Fruit fly (Drosophila melanogaster) whole organism, prepupa: Measurements from ENCODE around the gene obst-G.

Experiments
- CG31627 ChIP-seq: fragments of 200-800 bp; sonication (Bioruptor generic); optimal IDR thresholded peaks from 3 replicates; lab custom pipeline; 2016; ENCODE audit warnings: missing biosample characterization, missing genetic modification characterization
- CG4318 ChIP-seq: fragments of 200-800 bp; sonication (Bioruptor generic); optimal IDR thresholded peaks from 3 replicates; lab custom pipeline; 2017; ENCODE audit warnings: missing biosample characterization, mild to moderate bottlenecking, missing genetic modification characterization
- CG6854 ChIP-seq: fragments of 200-800 bp; sonication (Bioruptor generic); optimal IDR thresholded peaks from 2 replicates; lab custom pipeline; 2017; ENCODE audit warnings: missing biosample characterization, mild to moderate bottlenecking, missing genetic modification characterization
- Hr39 ChIP-seq: fragments of 200-800 bp; sonication (Bioruptor generic); optimal IDR thresholded peaks from 2 replicates; lab custom pipeline; 2016; ENCODE audit warnings: missing biosample characterization, missing genetic modification characterization
- cyc ChIP-seq: fragments of 200-800 bp; sonication (Bioruptor generic); optimal IDR thresholded peaks from 3 replicates; lab custom pipeline; 2016; ENCODE audit warnings: missing biosample characterization, missing genetic modification characterization

- TF ChIP-seq CG31627 (no peak), Hr39 (GFP tag; lab: Kevin White, UChicago) (no peak), cyc (GFP tag; lab: Kevin White, UChicago) (no peak), CG4318 (GFP tag; lab: Kevin White, UChicago) (no peak), CG6854 (GFP tag; lab: Kevin White, UChicago) (no peak)
These were observed 37.3 kb upstream of the obst-G start, which contains the start of gene CG6931 for dm6 chr3L:11990436-11990835.
